Worm (Caenorhabditis elegans) whole organism, L4/young adult: ENCODE results near the gene ubh-2.
A peak's percentile ranks its signal among the peaks of the same experiment; 100 is the strongest.

Source experiments
- W03F9.2 ChIP-seq: fragments of 150-350 bp; optimal IDR thresholded peaks from 2 replicates; lab custom pipeline; 2014; ENCODE audit warnings: missing biosample characterization, missing genetic modification characterization
- dao-5 ChIP-seq: sonication (generic microtip); optimal IDR thresholded peaks from 2 replicates; lab custom pipeline; 2016; ENCODE audit warnings: missing genotype, missing genetic modification characterization, moderate library complexity, missing compliant biosample characterization
- him-1 ChIP-seq: sonication (generic microtip); optimal IDR thresholded peaks from 2 replicates; lab custom pipeline; 2016; ENCODE audit warnings: missing genotype, missing genetic modification reagents, missing genetic modification characterization, missing compliant biosample characterization

DNA sequence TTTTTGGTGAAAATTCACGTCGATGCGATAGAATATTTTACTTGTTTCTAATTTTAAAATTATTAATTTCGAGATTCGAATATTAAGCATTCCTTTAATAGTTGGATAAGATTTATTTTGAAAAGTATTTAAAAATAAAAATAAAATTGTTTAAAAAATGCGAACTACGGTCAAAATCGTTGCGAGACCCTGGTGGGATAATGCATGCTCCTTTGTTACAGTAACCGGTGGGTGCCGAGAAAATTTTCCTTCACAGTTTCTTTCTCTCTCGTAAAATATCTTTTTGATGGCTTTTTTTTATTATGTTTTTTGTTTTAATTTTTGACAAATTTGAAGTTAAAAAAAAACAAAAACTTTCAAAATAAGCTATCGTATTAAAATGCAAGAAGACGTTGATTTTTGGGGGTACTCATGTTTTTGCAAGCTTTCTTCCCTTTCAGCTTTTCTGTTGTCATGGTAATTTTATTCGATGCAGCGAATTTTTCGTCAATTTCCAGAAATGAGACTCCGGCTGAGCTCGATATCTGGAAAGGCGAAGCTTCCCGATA lies 12.9 kb downstream of the ubh-2 start, which contains the start of gene dgtr-1:
- TF ChIP-seq him-1 (tag; lab: Kevin White, UChicago), result no peak
- TF ChIP-seq dao-5 (tag; lab: Kevin White, UChicago), result no peak
- TF ChIP-seq W03F9.2, result peak; percentile 23
